Worm (Caenorhabditis elegans) whole organism, L1 larva: Measurements from ENCODE around the gene srsx-36.
A peak's percentile ranks its signal among the peaks of the same experiment; 100 is the strongest.

Experiments used
- F16B12.6 ChIP-seq: fragments of 150-350 bp; optimal IDR thresholded peaks from 2 replicates; lab custom pipeline; 2014; ENCODE audit warnings: missing biosample characterization, missing genetic modification characterization
- Y116A8C.19 ChIP-seq: sonication (generic microtip); optimal IDR thresholded peaks from 2 replicates; lab custom pipeline; 2016; ENCODE audit warnings: missing compliant biosample characterization, missing genetic modification characterization, borderline replicate concordance
- aly-2 ChIP-seq: fragments of 150-350 bp; optimal IDR thresholded peaks from 2 replicates; lab custom pipeline; 2014; ENCODE audit warnings: missing biosample characterization, missing genetic modification characterization
- blmp-1 ChIP-seq: fragments of 150-350 bp; optimal IDR thresholded peaks from 2 replicates; lab custom pipeline; 2014; ENCODE audit warnings: missing biosample characterization, missing genetic modification characterization
- ceh-8 ChIP-seq: fragments of 200-800 bp; sonication (Bioruptor generic); optimal IDR thresholded peaks from 2 replicates; lab custom pipeline; 2018; ENCODE audit warnings: mild to moderate bottlenecking, missing genetic modification characterization, moderate library complexity, missing compliant biosample characterization
- ceh-82 ChIP-seq, 3 experiments: fragments of 150-350 bp in 1 of 3; sonication (generic microtip) in 2 of 3; optimal IDR thresholded peaks; 2 replicates each; lab custom pipeline; 2014 to 2017; ENCODE audit warnings: missing biosample characterization in 3 of 3, missing genetic modification characterization in 3 of 3
- ceh-88 ChIP-seq: fragments of 200-800 bp; sonication (Bioruptor generic); IDR thresholded peaks from 2 replicates; pipeline ENCODE4 v1.3.6; 2022; ENCODE audit warnings: missing genetic modification characterization, missing compliant biosample characterization
- dpl-1 ChIP-seq, 3 experiments: fragments of 150-350 bp in 2 of 3; sonication (generic microtip) in 1 of 3; optimal IDR thresholded peaks; 2 replicates each; lab custom pipeline; 2014 to 2017; ENCODE audit warnings: missing biosample characterization in 3 of 3, missing genetic modification characterization in 3 of 3, missing genetic modification reagents in 3 of 3
- efl-3 ChIP-seq: fragments of 200-800 bp; sonication (Bioruptor generic); optimal IDR thresholded peaks from 2 replicates; lab custom pipeline; 2018; ENCODE audit warnings: mild to moderate bottlenecking, missing genetic modification characterization, missing compliant biosample characterization
- egl-13 ChIP-seq: sonication (generic microtip); optimal IDR thresholded peaks from 2 replicates; lab custom pipeline; 2016; ENCODE audit warnings: missing genotype, missing genetic modification reagents, missing genetic modification characterization, missing compliant biosample characterization
- egl-27 ChIP-seq, 2 experiments: fragments of 150-350 bp in 1 of 2; sonication (generic microtip); optimal IDR thresholded peaks; 3 replicates each; lab custom pipeline; 2017 to 2018; ENCODE audit warnings: missing biosample characterization in 2 of 2, missing genetic modification characterization in 2 of 2, missing genetic modification reagents in 2 of 2
- fkh-8 ChIP-seq: sonication (generic microtip); optimal IDR thresholded peaks from 2 replicates; lab custom pipeline; 2016; ENCODE audit warnings: mild to moderate bottlenecking, missing genetic modification characterization, missing compliant biosample characterization
- hpl-2 ChIP-seq: fragments of 150-350 bp; optimal IDR thresholded peaks from 2 replicates; lab custom pipeline; 2014; ENCODE audit warnings: missing biosample characterization, missing genetic modification reagents, missing genetic modification characterization
- jun-1 ChIP-seq: fragments of 150-350 bp; optimal IDR thresholded peaks from 2 replicates; lab custom pipeline; 2014; ENCODE audit warnings: missing biosample characterization, missing genetic modification reagents, missing genetic modification characterization
- lsy-2 ChIP-seq, 2 experiments: fragments of 150-350 bp; optimal IDR thresholded peaks; 2 replicates each; lab custom pipeline; 2014; ENCODE audit warnings: missing biosample characterization in 2 of 2, missing genetic modification characterization in 2 of 2
- mab-9 ChIP-seq: fragments of 200-800 bp; sonication (Bioruptor generic); IDR thresholded peaks from 2 replicates; pipeline ENCODE4 v1.3.6; 2022; ENCODE audit warnings: missing genetic modification reagents, missing genetic modification characterization, missing compliant biosample characterization
- mdl-1 ChIP-seq, 2 experiments: fragments of 150-350 bp; optimal IDR thresholded peaks; 2 replicates each; lab custom pipeline; 2014 to 2017; ENCODE audit warnings: missing biosample characterization in 2 of 2, missing genetic modification characterization in 2 of 2, inconsistent platforms in 1 of 2
- mef-2 ChIP-seq: fragments of 150-350 bp; optimal IDR thresholded peaks from 2 replicates; lab custom pipeline; 2014; ENCODE audit warnings: missing biosample characterization, missing genetic modification characterization
- nhr-11 ChIP-seq: fragments of 150-350 bp; optimal IDR thresholded peaks from 2 replicates; lab custom pipeline; 2014; ENCODE audit warnings: missing biosample characterization, missing genetic modification characterization
- nhr-19 ChIP-seq: fragments of 200-800 bp; sonication (Bioruptor generic); conservative IDR thresholded peaks from 2 replicates; pipeline ENCODE4 v1.3.6; 2022; ENCODE audit warnings: missing genetic modification characterization, missing compliant biosample characterization
- nhr-20 ChIP-seq: sonication (generic microtip); optimal IDR thresholded peaks from 2 replicates; lab custom pipeline; 2016; ENCODE audit warnings: mild to moderate bottlenecking, missing genetic modification characterization, missing compliant biosample characterization
- nhr-71 ChIP-seq: sonication (generic microtip); optimal IDR thresholded peaks from 2 replicates; lab custom pipeline; 2016; ENCODE audit warnings: mild to moderate bottlenecking, missing genetic modification characterization, moderate library complexity, missing compliant biosample characterization
- nhr-76 ChIP-seq: sonication (generic microtip); optimal IDR thresholded peaks from 2 replicates; lab custom pipeline; 2017; ENCODE audit warnings: missing biosample characterization, missing genetic modification characterization
- nhr-77 ChIP-seq: fragments of 150-350 bp; optimal IDR thresholded peaks from 2 replicates; lab custom pipeline; 2014; ENCODE audit warnings: missing biosample characterization, missing genetic modification characterization
- pax-3 ChIP-seq: fragments of 200-800 bp; sonication (Bioruptor generic); optimal IDR thresholded peaks from 2 replicates; lab custom pipeline; 2018; ENCODE audit warnings: mild to moderate bottlenecking, missing genetic modification characterization, moderate library complexity, missing compliant biosample characterization
- skn-1 ChIP-seq: fragments of 150-350 bp; optimal IDR thresholded peaks from 2 replicates; lab custom pipeline; 2014; ENCODE audit warnings: missing biosample characterization, missing genetic modification characterization
- snu-23 ChIP-seq: sonication (generic microtip); optimal IDR thresholded peaks from 2 replicates; lab custom pipeline; 2016; ENCODE audit warnings: missing genetic modification characterization, missing compliant biosample characterization
- sox-4 ChIP-seq: sonication (generic microtip); optimal IDR thresholded peaks from 2 replicates; lab custom pipeline; 2016; ENCODE audit warnings: missing genetic modification characterization, missing compliant biosample characterization
- sptf-1 ChIP-seq: fragments of 150-350 bp; optimal IDR thresholded peaks from 2 replicates; lab custom pipeline; 2014; ENCODE audit warnings: missing biosample characterization, missing genetic modification characterization
- tlp-1 ChIP-seq: fragments of 150-350 bp; optimal IDR thresholded peaks from 2 replicates; lab custom pipeline; 2014; ENCODE audit warnings: missing biosample characterization, missing genetic modification characterization
- unc-62 ChIP-seq: fragments of 150-350 bp; optimal IDR thresholded peaks from 2 replicates; lab custom pipeline; 2014; ENCODE audit warnings: missing biosample characterization, missing genetic modification reagents, missing genetic modification characterization
- unc-98 ChIP-seq: fragments of 200-800 bp; sonication (Bioruptor generic); IDR thresholded peaks from 2 replicates; pipeline ENCODE4 v1.3.6; 2022; ENCODE audit warnings: missing genetic modification characterization, missing compliant biosample characterization
- vab-15 ChIP-seq: sonication (generic microtip); optimal IDR thresholded peaks from 2 replicates; lab custom pipeline; 2017; ENCODE audit warnings: missing genotype, mild to moderate bottlenecking, missing genetic modification characterization, missing compliant biosample characterization
- zag-1 ChIP-seq: fragments of 150-350 bp; optimal IDR thresholded peaks from 2 replicates; lab custom pipeline; 2014; ENCODE audit warnings: missing biosample characterization, missing genetic modification characterization
- ztf-11 ChIP-seq, 2 experiments: sonication (generic microtip); optimal IDR thresholded peaks; 2 replicates each; lab custom pipeline; 2016 to 2017; ENCODE audit warnings: missing genetic modification characterization in 2 of 2, missing biosample characterization in 1 of 2, missing compliant biosample characterization in 1 of 2
- ztf-4 ChIP-seq: fragments of 150-350 bp; optimal IDR thresholded peaks from 2 replicates; lab custom pipeline; 2014; ENCODE audit warnings: missing biosample characterization, missing genetic modification characterization

Gene srsx-36

ce11 chrV:15782494-15782893, 26.9 kb downstream of the srsx-36 start, which contains the start of gene T26E4.3:
Gene T26E4.3, plus strand, starts transcription at chrV:15782794.
- TF ChIP-seq dpl-1 (GFP tag; optimal IDR thresholded peaks at IDR 0.05; lab: Kevin White, UChicago) (no peak), aly-2 (tag; lab: Kevin White, UChicago) (no peak), egl-13 (tag; lab: Kevin White, UChicago) (no peak), unc-62 (no peak), tlp-1 (tag; lab: Kevin White, UChicago) (no peak), sptf-1 (no peak), mab-9 (GFP tag; lab: Robert Waterston, UW) (no peak), nhr-19 (no peak), ztf-4 (tag; lab: Kevin White, UChicago) (no peak), unc-98 (no peak), lsy-2 (tag; optimal IDR thresholded peaks at IDR 0.05; lab: Kevin White, UChicago) (no peak), ztf-11 (tag; optimal IDR thresholded peaks at IDR 0.05; lab: Kevin White, UChicago) (no peak), ceh-8 (no peak), jun-1 (no peak), nhr-71 (no peak), nhr-20 (tag; lab: Kevin White, UChicago) (no peak), Y116A8C.19 (tag; lab: Kevin White, UChicago) (no peak), skn-1 (tag; lab: Kevin White, UChicago) (no peak), F16B12.6 (tag; lab: Kevin White, UChicago) (no peak), ceh-88 (no peak)

ce11 chrV:15781086-15781485, 28.4 kb downstream of the srsx-36 start, which contains the start of gene T26E4.2:
Gene T26E4.2, plus strand, starts transcription at chrV:15781386.
- TF ChIP-seq nhr-71 = no peak
- TF ChIP-seq mef-2 (tag; lab: Kevin White, UChicago) = no peak
- no peak for TF ChIP-seq nhr-77
- TF ChIP-seq ceh-82 (tag; optimal IDR thresholded peaks at IDR 0.05; lab: Kevin White, UChicago) = no peak
- TF ChIP-seq, all 84 proteins: peak for 0

ce11 chrV:15779128-15779729, 30.2 kb downstream of the srsx-36 start, which contains the start of the genes nhr-285 and irld-52:
Gene nhr-285, minus strand, starts transcription at chrV:15779228.
Gene irld-52, plus strand, starts transcription at chrV:15779679.
- no peak for TF ChIP-seq snu-23 (GFP tag; lab: Kevin White, UChicago)
- TF ChIP-seq egl-27 (tag; optimal IDR thresholded peaks at IDR 0.05; lab: Kevin White, UChicago) = no peak
- TF ChIP-seq mdl-1 (tag; optimal IDR thresholded peaks at IDR 0.05; lab: Kevin White, UChicago) = no peak
- TF ChIP-seq nhr-76 (tag; lab: Kevin White, UChicago) = no peak
- no peak for TF ChIP-seq efl-3 (GFP tag; lab: Kevin White, UChicago)
- TF ChIP-seq blmp-1 (tag; lab: Kevin White, UChicago) = no peak
- no peak for TF ChIP-seq hpl-2 (GFP tag; lab: Kevin White, UChicago)
- TF ChIP-seq aly-2 (tag; lab: Kevin White, UChicago) = no peak
- TF ChIP-seq pax-3 = no peak
- no peak for TF ChIP-seq sox-4 (tag; lab: Kevin White, UChicago)
- no peak for TF ChIP-seq nhr-11 (tag; lab: Kevin White, UChicago)
- TF ChIP-seq zag-1 (tag; lab: Kevin White, UChicago) = no peak
- no peak for TF ChIP-seq egl-13 (tag; lab: Kevin White, UChicago)

- TF ChIP-seq vab-15 (tag; lab: Kevin White, UChicago) (no peak), fkh-8 (tag; lab: Kevin White, UChicago) (peak; percentile 24)
These were observed 32.8 kb downstream of the srsx-36 start, which contains the start of gene nhr-283 for ce11 chrV:15776651-15777050. Gene nhr-283, minus strand, starts transcription at chrV:15776751.
